Worm (Caenorhabditis elegans) whole organism, L3 larva: ENCODE results near the gene R08D7.7.

ENCODE experiments used
- R02D3.7 ChIP-seq: fragments of 150-350 bp; optimal IDR thresholded peaks from 2 replicates; lab custom pipeline; 2014; ENCODE audit warnings: missing biosample characterization, missing genetic modification characterization
- aly-2 ChIP-seq: fragments of 150-350 bp; optimal IDR thresholded peaks from 2 replicates; lab custom pipeline; 2014; ENCODE audit warnings: missing biosample characterization, missing genetic modification characterization
- ama-1 ChIP-seq: fragments of 150-350 bp; optimal IDR thresholded peaks from 2 replicates; lab custom pipeline; 2018
- ceh-16 ChIP-seq: sonication (generic microtip); optimal IDR thresholded peaks from 2 replicates; lab custom pipeline; 2017; ENCODE audit warnings: missing biosample characterization, missing genetic modification characterization
- ceh-28 ChIP-seq: fragments of 150-350 bp; optimal IDR thresholded peaks from 2 replicates; lab custom pipeline; 2014; ENCODE audit warnings: missing biosample characterization, missing genetic modification reagents, missing genetic modification characterization
- ceh-82 ChIP-seq: fragments of 150-350 bp; optimal IDR thresholded peaks from 2 replicates; lab custom pipeline; 2014; ENCODE audit warnings: missing biosample characterization, missing genetic modification characterization
- elt-1 ChIP-seq: fragments of 150-350 bp; optimal IDR thresholded peaks from 2 replicates; lab custom pipeline; 2014; ENCODE audit warnings: missing biosample characterization, missing genetic modification characterization
- elt-2 ChIP-seq: sonication (generic microtip); optimal IDR thresholded peaks from 2 replicates; lab custom pipeline; 2016; ENCODE audit warnings: missing genetic modification reagents, mild to moderate bottlenecking, missing genetic modification characterization, missing compliant biosample characterization
- elt-3 ChIP-seq, 3 experiments: fragments of 150-350 bp in 1 of 3; sonication (generic microtip) in 2 of 3; optimal IDR thresholded peaks; 2 replicates in 2 of 3; 4 replicates in 1 of 3; lab custom pipeline; 2014 to 2017; ENCODE audit warnings: missing biosample characterization in 3 of 3, missing genetic modification characterization in 3 of 3
- fkh-10 ChIP-seq: sonication (generic microtip); optimal IDR thresholded peaks from 2 replicates; lab custom pipeline; 2017; ENCODE audit warnings: missing biosample characterization, missing genetic modification reagents, missing genetic modification characterization
- fkh-2 ChIP-seq: fragments of 150-350 bp; optimal IDR thresholded peaks from 2 replicates; lab custom pipeline; 2014; ENCODE audit warnings: missing biosample characterization, missing genetic modification reagents, missing genetic modification characterization
- hmg-11 ChIP-seq: sonication (generic microtip); optimal IDR thresholded peaks from 2 replicates; lab custom pipeline; 2016; ENCODE audit warnings: missing genetic modification characterization, missing compliant biosample characterization
- lin-39 ChIP-seq: fragments of 150-350 bp; optimal IDR thresholded peaks from 2 replicates; lab custom pipeline; 2018; ENCODE audit warnings: missing biosample characterization, missing genetic modification reagents, missing genetic modification characterization
- mdl-1 ChIP-seq: fragments of 150-350 bp; optimal IDR thresholded peaks from 2 replicates; lab custom pipeline; 2014; ENCODE audit warnings: missing biosample characterization, missing genetic modification characterization
- nfya-1 ChIP-seq: sonication (generic microtip); optimal IDR thresholded peaks from 2 replicates; lab custom pipeline; 2017; ENCODE audit warnings: missing genetic modification characterization, mild to moderate bottlenecking, missing compliant biosample characterization, antibody characterized with exemption, moderate library complexity; ENCODE audit not compliant: insufficient read depth
- nhr-11 ChIP-seq: fragments of 150-350 bp; optimal IDR thresholded peaks from 2 replicates; lab custom pipeline; 2014; ENCODE audit warnings: missing biosample characterization, missing genetic modification characterization
- nhr-23 ChIP-seq: fragments of 150-350 bp; optimal IDR thresholded peaks from 2 replicates; lab custom pipeline; 2014; ENCODE audit warnings: missing biosample characterization, missing genetic modification reagents, missing genetic modification characterization
- nhr-237 ChIP-seq: fragments of 150-350 bp; optimal IDR thresholded peaks from 2 replicates; lab custom pipeline; 2014; ENCODE audit warnings: missing biosample characterization, missing genetic modification characterization
- nhr-25 ChIP-seq: sonication (generic microtip); optimal IDR thresholded peaks from 2 replicates; lab custom pipeline; 2017; ENCODE audit warnings: missing biosample characterization, missing genetic modification characterization
- nhr-43 ChIP-seq: sonication (generic microtip); optimal IDR thresholded peaks from 2 replicates; lab custom pipeline; 2016; ENCODE audit warnings: mild to moderate bottlenecking, missing genetic modification characterization, missing compliant biosample characterization; ENCODE audit not compliant: poor library complexity, severe bottlenecking
- nhr-67 ChIP-seq: fragments of 150-350 bp; optimal IDR thresholded peaks from 2 replicates; lab custom pipeline; 2014; ENCODE audit warnings: missing biosample characterization, missing genetic modification characterization
- nhr-76 ChIP-seq: fragments of 150-350 bp; sonication (generic microtip); optimal IDR thresholded peaks from 5 replicates; lab custom pipeline; 2014; ENCODE audit warnings: missing biosample characterization, missing genetic modification characterization
- pha-4 ChIP-seq: fragments of 150-350 bp; optimal IDR thresholded peaks from 2 replicates; lab custom pipeline; 2014; ENCODE audit warnings: missing biosample characterization, missing genetic modification reagents, missing genetic modification characterization
- pqm-1 ChIP-seq: fragments of 150-350 bp; optimal IDR thresholded peaks from 2 replicates; lab custom pipeline; 2017; ENCODE audit warnings: missing biosample characterization, missing genetic modification characterization, inconsistent platforms
- sea-2 ChIP-seq: fragments of 150-350 bp; sonication (generic microtip); optimal IDR thresholded peaks from 4 replicates; lab custom pipeline; 2014; ENCODE audit warnings: missing biosample characterization, missing genetic modification reagents, missing genetic modification characterization
- snpc-4 ChIP-seq: fragments of 150-350 bp; optimal IDR thresholded peaks from 2 replicates; lab custom pipeline; 2014; ENCODE audit warnings: missing biosample characterization, missing genetic modification characterization
- tbx-2 ChIP-seq: sonication (generic microtip); optimal IDR thresholded peaks from 2 replicates; lab custom pipeline; 2016; ENCODE audit warnings: mild to moderate bottlenecking, missing genetic modification characterization, missing compliant biosample characterization
- unc-62 ChIP-seq: fragments of 150-350 bp; sonication (generic microtip); optimal IDR thresholded peaks from 4 replicates; lab custom pipeline; 2014; ENCODE audit warnings: missing biosample characterization, missing genetic modification reagents, missing genetic modification characterization
- ztf-11 ChIP-seq: fragments of 150-350 bp; optimal IDR thresholded peaks from 2 replicates; lab custom pipeline; 2014; ENCODE audit warnings: missing biosample characterization, missing genetic modification characterization
- ztf-4 ChIP-seq: fragments of 150-350 bp; optimal IDR thresholded peaks from 2 replicates; lab custom pipeline; 2014; ENCODE audit warnings: missing biosample characterization, missing genetic modification characterization

R08D7.7 gene

DNA sequence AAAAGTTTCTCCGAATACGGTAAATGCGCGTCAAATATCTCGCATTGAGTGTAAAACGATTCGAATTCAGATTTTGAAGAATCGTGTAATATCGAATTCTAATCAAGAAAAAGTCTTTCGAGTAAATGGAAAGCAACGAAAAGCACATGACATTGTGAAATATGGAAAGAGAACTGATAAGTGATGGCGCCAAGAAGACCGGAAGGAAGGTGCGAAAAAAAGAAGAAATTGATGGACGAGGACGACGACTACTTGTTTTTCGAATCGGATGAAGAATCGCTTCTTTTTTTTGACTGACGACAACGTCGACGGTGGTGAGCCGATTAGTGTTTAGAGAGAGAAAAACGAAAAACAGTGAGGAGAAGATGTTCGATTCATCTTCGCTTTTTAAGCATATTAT, 3.9 kb upstream of the R08D7.7 start:
- TF ChIP-seq elt-2 (tag; lab: Kevin White, UChicago) (peak; percentile 62), pqm-1 (tag; lab: Kevin White, UChicago) (peak; percentile 21), nhr-11 (tag; lab: Kevin White, UChicago) (no peak)

DNA sequence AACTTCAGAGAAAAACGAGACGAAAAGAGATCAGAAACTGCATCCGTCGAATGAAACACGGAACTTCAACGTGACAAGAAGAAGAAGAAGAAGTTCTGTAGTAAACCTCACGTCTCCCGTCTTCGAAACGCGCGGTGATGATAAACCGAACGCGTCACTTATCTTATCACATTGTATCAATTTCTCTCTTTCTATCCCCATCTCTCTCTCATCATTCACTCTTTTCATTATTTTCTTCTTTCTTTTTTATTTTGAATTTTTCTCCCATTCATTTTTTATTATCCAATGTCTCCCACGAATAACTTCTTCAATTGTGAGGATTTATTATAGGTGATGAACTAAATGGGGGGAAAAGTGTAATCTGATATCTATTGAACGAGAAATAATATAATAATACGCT, 3.0 kb upstream of the R08D7.7 start:
- TF ChIP-seq nhr-43 (tag; lab: Kevin White, UChicago): peak; percentile 63
- TF ChIP-seq hmg-11 (tag; lab: Kevin White, UChicago): no peak
- TF ChIP-seq unc-62 (GFP tag; lab: Kevin White, UChicago): peak; percentile 3
- no peak for TF ChIP-seq lin-39
- no peak for TF ChIP-seq ceh-28 (tag; lab: Kevin White, UChicago)
- no peak for TF ChIP-seq ceh-82
- no peak for TF ChIP-seq snpc-4 (tag; lab: Kevin White, UChicago)
- TF ChIP-seq pqm-1 (tag; lab: Kevin White, UChicago): no peak
- peak; percentile 2 for TF ChIP-seq nhr-25 (tag; lab: Kevin White, UChicago)
- no peak for TF ChIP-seq sea-2 (GFP tag; lab: Kevin White, UChicago)
- no peak for TF ChIP-seq nhr-237
- peak; percentile 48 for TF ChIP-seq R02D3.7 (tag; lab: Kevin White, UChicago)
- no peak for TF ChIP-seq pha-4 (tag; lab: Kevin White, UChicago)
- TF ChIP-seq nhr-11 (tag; lab: Kevin White, UChicago): no peak
- peak; percentile 4 for TF ChIP-seq elt-2 (tag; lab: Kevin White, UChicago)
- no peak for TF ChIP-seq nhr-76
- no peak for TF ChIP-seq ztf-4 (tag; lab: Kevin White, UChicago)
- no peak for TF ChIP-seq fkh-2 (tag; lab: Kevin White, UChicago)
- TF ChIP-seq tbx-2: no peak
- peak; percentile 73 for TF ChIP-seq nhr-23 (tag; lab: Kevin White, UChicago)
- TF ChIP-seq elt-3 (tag; optimal IDR thresholded peaks at IDR 0.05; lab: Kevin White, UChicago): peak; percentile 77 to 99 (median 96)
- TF ChIP-seq ztf-11: no peak
- no peak for TF ChIP-seq aly-2 (tag; lab: Kevin White, UChicago)
- TF ChIP-seq elt-1 (tag; lab: Kevin White, UChicago): no peak
- no peak for TF ChIP-seq ama-1 (lab: Kevin White, UChicago)
- no peak for TF ChIP-seq nhr-67
- TF ChIP-seq, all 47 proteins: peak for 7

DNA sequence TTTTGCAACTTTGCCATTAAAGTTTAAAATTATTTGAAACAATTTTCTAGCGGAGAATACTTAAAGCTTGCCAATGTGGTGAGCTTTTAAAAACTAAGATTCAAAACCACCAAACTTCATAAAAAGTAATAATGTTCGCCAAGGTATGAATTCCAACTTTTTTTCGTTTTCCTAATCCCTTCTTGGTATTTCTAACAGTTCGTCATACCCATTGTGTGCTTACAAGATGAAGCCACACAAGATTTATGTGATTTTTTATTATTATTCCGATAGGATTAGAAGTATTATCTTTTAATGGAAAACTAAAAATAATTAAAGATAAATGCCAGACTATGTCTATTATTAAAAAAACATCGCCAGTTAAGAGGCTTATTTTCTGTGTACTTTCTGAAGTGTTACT, 1.8 kb upstream of the R08D7.7 start:
- TF ChIP-seq ceh-16 (tag; lab: Kevin White, UChicago) (no peak), elt-1 (tag; lab: Kevin White, UChicago) (no peak), snpc-4 (tag; lab: Kevin White, UChicago) (no peak)

DNA sequence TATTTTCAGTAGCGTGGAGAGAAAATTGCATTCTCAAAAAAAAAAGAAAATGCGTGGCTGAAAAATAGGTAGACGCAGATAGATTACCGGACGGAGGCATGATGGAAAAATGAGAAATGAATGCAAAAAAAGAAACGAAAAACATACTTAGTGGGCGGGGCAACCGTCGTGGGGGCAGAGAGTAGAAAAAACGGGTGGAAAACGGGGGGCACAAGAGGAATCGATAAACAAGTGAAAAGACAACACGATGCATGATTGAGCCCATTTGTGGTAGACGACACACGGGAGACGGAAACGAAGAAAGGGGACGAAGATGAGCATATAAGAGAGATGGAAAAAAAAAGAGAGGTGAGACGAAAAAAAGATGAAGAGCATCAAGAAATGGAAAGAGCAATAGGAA, 1.3 kb upstream of the R08D7.7 start:
- peak; percentile 15 for TF ChIP-seq lin-39
- TF ChIP-seq mdl-1: no peak

DNA sequence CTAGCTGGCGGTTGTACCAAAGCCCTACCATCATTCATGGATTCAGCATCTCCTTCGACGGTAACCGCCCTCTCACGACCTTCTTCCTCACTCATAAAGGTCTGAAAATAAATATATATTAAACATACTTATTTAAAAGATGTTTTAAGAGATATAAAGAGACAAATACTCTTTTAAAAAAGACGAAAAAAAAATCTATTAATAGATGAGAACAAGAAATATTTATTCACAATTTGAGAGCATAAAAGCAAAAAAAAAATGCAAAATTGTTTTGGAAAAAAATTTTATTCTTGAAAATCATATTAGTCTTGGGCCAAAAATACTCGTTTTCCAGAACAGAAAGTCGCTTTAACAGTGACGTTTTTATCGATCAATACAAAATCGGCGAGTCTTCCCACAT, 6.8 kb downstream of the R08D7.7 start, which contains the start of gene skat-1:
Gene skat-1 (minus strand): TSS at position 101 of the 400 bp plus-strand sequence.
- TF ChIP-seq unc-62 (GFP tag; lab: Kevin White, UChicago): no peak
- TF ChIP-seq nfya-1 (tag; lab: Kevin White, UChicago): no peak
- TF ChIP-seq elt-2 (tag; lab: Kevin White, UChicago): no peak
- TF ChIP-seq fkh-10 (GFP tag; lab: Kevin White, UChicago): no peak
- no peak for TF ChIP-seq fkh-2 (tag; lab: Kevin White, UChicago)
- no peak for TF ChIP-seq pqm-1 (tag; lab: Kevin White, UChicago)
- TF ChIP-seq nhr-23 (tag; lab: Kevin White, UChicago): no peak
- TF ChIP-seq nhr-237: no peak

DNA sequence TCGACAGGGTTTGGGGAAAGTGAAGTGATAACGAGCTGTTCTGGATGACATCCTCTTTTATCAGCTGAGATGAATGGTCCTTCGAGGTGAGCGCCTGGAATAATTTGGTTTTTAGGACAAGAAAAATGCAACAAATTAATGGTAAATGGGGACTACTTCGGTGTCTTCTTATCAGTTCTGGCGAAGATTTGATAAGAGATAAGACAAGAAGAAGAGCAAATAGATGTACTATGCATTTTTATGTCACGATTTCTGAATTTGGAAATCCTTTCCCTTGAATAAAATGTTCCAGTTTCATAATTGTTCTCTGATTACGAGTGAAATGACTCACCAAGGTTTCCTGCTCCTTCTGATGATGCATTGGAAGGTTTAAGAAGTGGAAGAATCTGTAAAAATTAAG, 8.0 kb downstream of the R08D7.7 start:
- peak; percentile 79 for TF ChIP-seq elt-2 (tag; lab: Kevin White, UChicago)
- TF ChIP-seq pha-4 (tag; lab: Kevin White, UChicago): no peak
- TF ChIP-seq pqm-1 (tag; lab: Kevin White, UChicago): peak; percentile 47
- no peak for TF ChIP-seq nhr-11 (tag; lab: Kevin White, UChicago)
